Worm (Caenorhabditis elegans) whole organism, mixed stage, embryonic: ENCODE measurements around the gene ced-2.

Experiments
- M03D4.4 ChIP-seq: sonication (generic microtip); optimal IDR thresholded peaks from 2 replicates; lab custom pipeline; 2017; ENCODE audit warnings: mild to moderate bottlenecking, missing genetic modification characterization, missing compliant biosample characterization
- bed-3 ChIP-seq: fragments of 200-800 bp; sonication (Bioruptor generic); optimal IDR thresholded peaks from 3 replicates; lab custom pipeline; 2018; ENCODE audit warnings: mild to moderate bottlenecking, missing genetic modification characterization, moderate library complexity, missing compliant biosample characterization
- blmp-1 ChIP-seq: fragments of 150-350 bp; optimal IDR thresholded peaks from 2 replicates; lab custom pipeline; 2014; ENCODE audit warnings: missing biosample characterization, missing genetic modification characterization
- ceh-39 ChIP-seq: fragments of 150-350 bp; optimal IDR thresholded peaks from 2 replicates; lab custom pipeline; 2014; ENCODE audit warnings: missing biosample characterization, missing genetic modification characterization
- ceh-43 ChIP-seq: fragments of 200-800 bp; sonication (Bioruptor generic); optimal IDR thresholded peaks from 2 replicates; lab custom pipeline; 2018; ENCODE audit warnings: mild to moderate bottlenecking, missing genetic modification characterization, moderate library complexity, missing compliant biosample characterization
- ceh-83 ChIP-seq: fragments of 200-800 bp; sonication (Bioruptor generic); optimal IDR thresholded peaks from 2 replicates; lab custom pipeline; 2018; ENCODE audit warnings: mild to moderate bottlenecking, missing genetic modification characterization, missing compliant biosample characterization
- ces-1 ChIP-seq: fragments of 150-350 bp; optimal IDR thresholded peaks from 2 replicates; lab custom pipeline; 2014; ENCODE audit warnings: missing biosample characterization, missing genetic modification reagents, missing genetic modification characterization
- cnd-1 ChIP-seq: fragments of 200-800 bp; sonication (Bioruptor generic); optimal IDR thresholded peaks from 2 replicates; lab custom pipeline; 2018; ENCODE audit warnings: mild to moderate bottlenecking, missing genetic modification characterization, missing compliant biosample characterization
- drap-1 ChIP-seq: fragments of 200-800 bp; sonication (Bioruptor generic); optimal IDR thresholded peaks from 3 replicates; lab custom pipeline; 2018; ENCODE audit warnings: mild to moderate bottlenecking, missing genetic modification characterization, missing compliant biosample characterization
- elt-1 ChIP-seq: sonication (generic microtip); optimal IDR thresholded peaks from 2 replicates; lab custom pipeline; 2017; ENCODE audit warnings: missing genetic modification characterization, mild to moderate bottlenecking, missing compliant biosample characterization, antibody characterized with exemption, moderate library complexity, borderline replicate concordance; ENCODE audit not compliant: insufficient read depth
- elt-3 ChIP-seq: fragments of 150-350 bp; optimal IDR thresholded peaks from 2 replicates; lab custom pipeline; 2014; ENCODE audit warnings: missing biosample characterization, missing genetic modification characterization
- flh-1 ChIP-seq: fragments of 200-800 bp; sonication (Bioruptor generic); optimal IDR thresholded peaks from 2 replicates; lab custom pipeline; 2018; ENCODE audit warnings: mild to moderate bottlenecking, missing genetic modification characterization, moderate library complexity, missing compliant biosample characterization
- ham-2 ChIP-seq: fragments of 200-800 bp; sonication (Bioruptor generic); optimal IDR thresholded peaks from 2 replicates; lab custom pipeline; 2018; ENCODE audit warnings: mild to moderate bottlenecking, missing genetic modification characterization, missing compliant biosample characterization
- hlh-1 ChIP-seq: fragments of 150-350 bp; optimal IDR thresholded peaks from 2 replicates; lab custom pipeline; 2014; ENCODE audit warnings: missing biosample characterization, missing genetic modification reagents, missing genetic modification characterization
- lin-13 ChIP-seq: fragments of 150-350 bp; optimal IDR thresholded peaks from 2 replicates; lab custom pipeline; 2014; ENCODE audit warnings: missing biosample characterization, missing genetic modification characterization
- lin-32 ChIP-seq: fragments of 200-800 bp; sonication (Bioruptor generic); optimal IDR thresholded peaks from 2 replicates; lab custom pipeline; 2018; ENCODE audit warnings: mild to moderate bottlenecking, missing genetic modification characterization, missing compliant biosample characterization
- lsy-2 ChIP-seq: fragments of 150-350 bp; optimal IDR thresholded peaks from 2 replicates; lab custom pipeline; 2014; ENCODE audit warnings: missing biosample characterization, missing genetic modification characterization
- mab-5 ChIP-seq: fragments of 150-350 bp; optimal IDR thresholded peaks from 2 replicates; lab custom pipeline; 2014; ENCODE audit warnings: missing biosample characterization, missing genetic modification characterization
- mep-1 ChIP-seq: fragments of 150-350 bp; optimal IDR thresholded peaks from 2 replicates; lab custom pipeline; 2017; ENCODE audit warnings: missing biosample characterization, missing genetic modification reagents, missing genetic modification characterization, inconsistent platforms
- mls-2 ChIP-seq: sonication (generic microtip); optimal IDR thresholded peaks from 2 replicates; lab custom pipeline; 2016; ENCODE audit warnings: mild to moderate bottlenecking, missing genetic modification characterization, moderate library complexity, missing compliant biosample characterization
- nhr-12 ChIP-seq: fragments of 150-350 bp; optimal IDR thresholded peaks from 2 replicates; lab custom pipeline; 2014; ENCODE audit warnings: missing biosample characterization, missing genetic modification characterization
- nhr-2 ChIP-seq: fragments of 150-350 bp; optimal IDR thresholded peaks from 2 replicates; lab custom pipeline; 2014; ENCODE audit warnings: missing biosample characterization, missing genetic modification characterization
- nhr-237 ChIP-seq: fragments of 150-350 bp; optimal IDR thresholded peaks from 2 replicates; lab custom pipeline; 2014; ENCODE audit warnings: missing biosample characterization, missing genetic modification characterization
- nhr-28 ChIP-seq: fragments of 150-350 bp; optimal IDR thresholded peaks from 2 replicates; lab custom pipeline; 2014; ENCODE audit warnings: missing biosample characterization, missing genetic modification characterization
- nhr-76 ChIP-seq: sonication (generic microtip); optimal IDR thresholded peaks from 2 replicates; lab custom pipeline; 2017; ENCODE audit warnings: missing biosample characterization, missing genetic modification characterization
- pha-4 ChIP-seq: fragments of 150-350 bp; optimal IDR thresholded peaks from 2 replicates; lab custom pipeline; 2018; ENCODE audit warnings: missing biosample characterization, missing genetic modification reagents, missing genetic modification characterization
- sem-2 ChIP-seq: fragments of 200-800 bp; sonication (Bioruptor generic); optimal IDR thresholded peaks from 2 replicates; lab custom pipeline; 2018; ENCODE audit warnings: mild to moderate bottlenecking, missing genetic modification characterization, missing compliant biosample characterization
- snpc-4 ChIP-seq: fragments of 150-350 bp; optimal IDR thresholded peaks from 2 replicates; lab custom pipeline; 2014; ENCODE audit warnings: missing biosample characterization, missing genetic modification characterization
- sptf-1 ChIP-seq: sonication (generic microtip); optimal IDR thresholded peaks from 2 replicates; lab custom pipeline; 2017; ENCODE audit warnings: mild to moderate bottlenecking, missing genetic modification characterization, moderate library complexity, missing compliant biosample characterization
- tbx-8 ChIP-seq: fragments of 200-800 bp; sonication (Bioruptor generic); optimal IDR thresholded peaks from 2 replicates; lab custom pipeline; 2018; ENCODE audit warnings: mild to moderate bottlenecking, missing genetic modification characterization, moderate library complexity, missing compliant biosample characterization
- unc-120 ChIP-seq: sonication (generic microtip); optimal IDR thresholded peaks from 2 replicates; lab custom pipeline; 2017; ENCODE audit warnings: missing genetic modification characterization, missing compliant biosample characterization; ENCODE audit not compliant: poor library complexity, severe bottlenecking
- unc-39 ChIP-seq: fragments of 150-350 bp; optimal IDR thresholded peaks from 2 replicates; lab custom pipeline; 2014; ENCODE audit warnings: missing biosample characterization, missing genetic modification characterization
- unc-62 ChIP-seq: fragments of 150-350 bp; optimal IDR thresholded peaks from 2 replicates; lab custom pipeline; 2014; ENCODE audit warnings: missing biosample characterization, missing genetic modification reagents, missing genetic modification characterization
- zip-8 ChIP-seq: fragments of 150-350 bp; optimal IDR thresholded peaks from 2 replicates; lab custom pipeline; 2014; ENCODE audit warnings: missing biosample characterization, missing genetic modification characterization
- ztf-11 ChIP-seq: fragments of 150-350 bp; optimal IDR thresholded peaks from 2 replicates; lab custom pipeline; 2014; ENCODE audit warnings: missing biosample characterization, missing genetic modification characterization

The ced-2 gene

ce11 chrIV:1595802-1596201 is 1.3 kb upstream of the ced-2 start, which contains the start of gene npp-8:
Gene npp-8 (minus strand): TSS chrIV:1595824.
- no peak for TF ChIP-seq nhr-28 (tag; lab: Kevin White, UChicago)
- TF ChIP-seq M03D4.4 (tag; lab: Kevin White, UChicago), result peak; percentile 89
- TF ChIP-seq drap-1 (GFP tag; lab: Kevin White, UChicago), result peak; percentile 84
- peak; percentile 69 for TF ChIP-seq pha-4
- TF ChIP-seq elt-3 (tag; lab: Kevin White, UChicago), result no peak
- no peak for TF ChIP-seq snpc-4 (tag; lab: Kevin White, UChicago)
- no peak for TF ChIP-seq ceh-39
- TF ChIP-seq lsy-2 (tag; lab: Kevin White, UChicago), result peak; percentile 70
- no peak for TF ChIP-seq blmp-1 (tag; lab: Kevin White, UChicago)
- peak; percentile 51 for TF ChIP-seq unc-39 (tag; lab: Kevin White, UChicago)
- peak; percentile 77 for TF ChIP-seq nhr-12 (tag; lab: Kevin White, UChicago)
- TF ChIP-seq unc-120 (tag; lab: Kevin White, UChicago), result peak; percentile 83
- peak; percentile 70 for TF ChIP-seq ham-2 (GFP tag; lab: Kevin White, UChicago)
- TF ChIP-seq lin-32 (GFP tag; lab: Kevin White, UChicago), result peak; percentile 55
- peak; percentile 88 for TF ChIP-seq ztf-11
- TF ChIP-seq unc-62 (GFP tag; lab: Kevin White, UChicago), result peak; percentile 38
- peak; percentile 77 for TF ChIP-seq tbx-8 (GFP tag; lab: Kevin White, UChicago)
- TF ChIP-seq sptf-1, result peak; percentile 95
- peak; percentile 95 for TF ChIP-seq lin-13 (tag; lab: Kevin White, UChicago)
- TF ChIP-seq mep-1, result peak; percentile 96
- peak; percentile 83 for TF ChIP-seq cnd-1 (tag; lab: Kevin White, UChicago)
- TF ChIP-seq zip-8 (tag; lab: Kevin White, UChicago), result no peak
- peak; percentile 0 for TF ChIP-seq elt-1
- TF ChIP-seq ces-1 (GFP tag; lab: Kevin White, UChicago), result peak; percentile 41
- TF ChIP-seq hlh-1, result peak; percentile 96
- peak; percentile 73 for TF ChIP-seq nhr-237 (tag; lab: Kevin White, UChicago)
- TF ChIP-seq bed-3, result peak; percentile 69
- peak; percentile 88 for TF ChIP-seq ceh-43 (GFP tag; lab: Kevin White, UChicago)
- TF ChIP-seq nhr-76 (tag; lab: Kevin White, UChicago), result peak; percentile 12
- TF ChIP-seq mab-5 (tag; lab: Kevin White, UChicago), result peak; percentile 43
- peak; percentile 91 for TF ChIP-seq mls-2
- TF ChIP-seq sem-2 (GFP tag; lab: Kevin White, UChicago), result peak; percentile 66
- peak; percentile 78 for TF ChIP-seq ceh-83 (GFP tag; lab: Kevin White, UChicago)
- TF ChIP-seq flh-1 (GFP tag; lab: Kevin White, UChicago), result peak; percentile 59
- TF ChIP-seq nhr-2 (tag; lab: Kevin White, UChicago), result no peak

ce11 chrIV:1600784-1601183 is 3.7 kb downstream of the ced-2 start:
- no peak for TF ChIP-seq pha-4
- TF ChIP-seq ces-1 (GFP tag; lab: Kevin White, UChicago), result no peak
- no peak for TF ChIP-seq nhr-12 (tag; lab: Kevin White, UChicago)

- TF ChIP-seq ceh-43 (GFP tag; lab: Kevin White, UChicago) (no peak), sptf-1 (no peak), blmp-1 (tag; lab: Kevin White, UChicago) (no peak), elt-3 (tag; lab: Kevin White, UChicago) (no peak), unc-39 (tag; lab: Kevin White, UChicago) (no peak), unc-62 (GFP tag; lab: Kevin White, UChicago) (no peak), mep-1 (no peak), tbx-8 (GFP tag; lab: Kevin White, UChicago) (no peak), mls-2 (no peak), hlh-1 (no peak), lsy-2 (tag; lab: Kevin White, UChicago) (no peak)
These were observed 4.2 kb downstream of the ced-2 start, which contains the start of gene set-23 for ce11 chrIV:1601357-1601756. Gene set-23 (plus strand): TSS chrIV:1601657.

ce11 chrIV:1602936-1603457 is 5.9 kb downstream of the ced-2 start:
- no peak for TF ChIP-seq nhr-237 (tag; lab: Kevin White, UChicago)
- no peak for TF ChIP-seq pha-4
- TF ChIP-seq lin-13 (tag; lab: Kevin White, UChicago), result no peak
- TF ChIP-seq, all 35 proteins: peak for 0
